Worm (Caenorhabditis elegans): ENCODE results near the gene F47D12.3.

F47D12.3 gene

DNA sequence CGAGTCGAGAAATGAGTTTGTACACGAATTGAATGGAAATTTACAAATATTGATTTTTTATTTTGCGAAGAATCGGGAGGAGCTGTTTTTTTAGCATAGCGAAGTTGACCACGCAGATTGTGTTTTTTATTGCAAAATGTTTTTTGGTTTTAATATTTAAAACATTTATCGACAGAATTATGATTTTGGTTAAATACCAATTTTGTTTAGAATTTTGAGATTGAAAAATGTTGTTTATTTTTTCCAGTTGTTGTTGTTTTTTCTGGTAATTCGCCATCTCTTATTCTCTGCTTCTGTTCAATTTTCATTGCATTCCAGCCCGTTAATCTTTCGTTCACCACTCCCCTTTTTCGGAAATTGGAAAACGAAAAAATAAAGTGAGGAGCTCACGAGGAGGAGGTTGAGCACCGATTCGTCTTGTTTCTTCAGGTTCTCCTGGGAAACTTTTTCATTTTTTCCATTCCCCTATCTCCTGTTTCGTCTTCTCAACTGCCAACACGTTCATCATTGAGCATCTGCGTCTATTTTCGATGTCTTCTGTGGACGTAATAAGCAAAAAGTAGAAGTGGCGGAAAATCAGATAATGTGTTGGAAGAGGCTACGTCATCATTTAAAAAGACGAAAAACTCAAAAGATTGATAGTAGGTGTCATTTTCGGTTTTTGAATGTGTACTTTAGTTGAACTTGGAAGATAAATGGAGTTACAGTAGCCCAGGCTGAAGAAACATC, 2.1 kb upstream of the F47D12.3 start, which contains the start of gene F47D12.7:
Gene F47D12.7, minus strand, starts transcription at position 51 of the 729 bp plus-strand sequence.
- TF ChIP-seq snpc-1.2 (GFP tag; IDR thresholded peaks at IDR 0.05) = no peak
- peak in 1 of 2 experiments; percentile 97 for TF ChIP-seq unc-62 (GFP tag; optimal IDR thresholded peaks at IDR 0.05 in 1 of 2)
- no peak for TF ChIP-seq unc-62 (tag; optimal IDR thresholded peaks at IDR 0.05)
- 0 out of 2 replicates have a peak, but pooled peaks have one; percentile 15 for TF ChIP-seq ceh-20 (GFP tag; IDR thresholded peaks at IDR 0.05)
- TF ChIP-seq pqm-1 (tag; optimal IDR thresholded peaks at IDR 0.05) = no peak
- TF ChIP-seq aha-1 (tag) = no peak
- no peak for TF ChIP-seq set-16 (GFP tag; IDR thresholded peaks at IDR 0.05)

DNA sequence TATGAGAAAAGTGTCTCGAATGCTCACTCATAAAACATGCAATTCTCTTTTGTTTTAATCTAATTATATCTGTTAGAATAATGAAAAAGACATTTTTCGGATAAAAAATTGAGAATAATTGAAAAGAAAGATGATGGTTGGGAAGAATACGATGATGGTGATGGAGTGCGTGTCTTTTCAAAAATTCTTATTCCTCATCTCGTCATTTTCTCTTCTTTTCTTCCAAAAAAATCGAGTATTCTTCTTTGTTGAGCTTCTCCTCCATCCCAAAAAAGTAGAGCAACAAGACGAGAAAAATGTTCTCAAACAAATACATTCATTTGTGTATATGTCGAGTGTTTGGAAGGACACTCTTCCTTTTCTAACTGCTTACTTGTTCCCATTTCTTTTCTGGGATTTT, 662 bp upstream of the F47D12.3 start:
- TF ChIP-seq fkh-10 (GFP tag; optimal IDR thresholded peaks at IDR 0.05) (peak; percentile 20), pha-4 (GFP tag; IDR thresholded peaks at IDR 0.05) (no peak), pha-4 (tag; optimal IDR thresholded peaks at IDR 0.05) (no peak), mdt-29 (GFP tag; IDR thresholded peaks at IDR 0.05) (no peak), unc-62 (GFP tag; optimal IDR thresholded peaks at IDR 0.05 in 1 of 2) (peak in 1 of 2 experiments; percentile 91), unc-62 (tag; optimal IDR thresholded peaks at IDR 0.05) (no peak), lin-15B (tag; optimal IDR thresholded peaks at IDR 0.05) (no peak)

- no peak for TF ChIP-seq F10B5.3 (tag; optimal IDR thresholded peaks at IDR 0.05)
- TF ChIP-seq dmd-9 (GFP tag; IDR thresholded peaks at IDR 0.05) = no peak
- peak; percentile 98 for TF ChIP-seq aha-1 (tag)
- no peak for TF ChIP-seq unc-39 (tag; optimal IDR thresholded peaks at IDR 0.05)
- TF ChIP-seq lir-3 (tag; optimal IDR thresholded peaks at IDR 0.05) = no peak
- TF ChIP-seq Y48G9A.11 (GFP tag; IDR thresholded peaks at IDR 0.05) = no peak
- TF ChIP-seq sdz-12 (GFP tag; optimal IDR thresholded peaks at IDR 0.05) = no peak
- no peak for TF ChIP-seq saeg-2 (GFP tag; IDR thresholded peaks at IDR 0.05)
- TF ChIP-seq ama-1 (optimal IDR thresholded peaks at IDR 0.05) = peak; percentile 5
- TF ChIP-seq F26F4.8 (GFP tag; conservative IDR thresholded peaks at IDR 0.05) = no peak
- no peak for TF ChIP-seq mdt-29 (GFP tag; IDR thresholded peaks at IDR 0.05)
- TF ChIP-seq lin-38 (GFP tag; IDR thresholded peaks at IDR 0.05) = no peak
- no peak for TF ChIP-seq D1046.2 (GFP tag; IDR thresholded peaks at IDR 0.05)
- TF ChIP-seq arid-1 (GFP tag; conservative IDR thresholded peaks at IDR 0.05) = no peak
Measured at ce11 chrIII:6300297-6300696, 2.0 kb downstream of the F47D12.3 start.

ce11 chrIII:6303114-6303647, 4.9 kb downstream of the F47D12.3 start, which contains the start of gene F47D12.9:
Gene F47D12.9, minus strand, starts transcription at chrIII:6303380.
- TF ChIP-seq hmg-1.1 (GFP tag; IDR thresholded peaks at IDR 0.05) (peak; percentile 80), hif-1 (tag; optimal IDR thresholded peaks at IDR 0.05) (peak in 1 of 2 experiments; percentile 74), php-3 (GFP tag; IDR thresholded peaks at IDR 0.05) (peak; percentile 82), ceh-44 (GFP tag; IDR thresholded peaks at IDR 0.05) (no peak), mdl-1 (tag; optimal IDR thresholded peaks at IDR 0.05) (peak; percentile 26 to 85), ceh-82 (tag; optimal IDR thresholded peaks at IDR 0.05) (no peak), daf-16 (GFP tag; optimal IDR thresholded peaks at IDR 0.05) (peak; percentile 73 to 93), daf-16 (tag; optimal IDR thresholded peaks at IDR 0.05) (peak; percentile 92), skn-1 (tag; optimal IDR thresholded peaks at IDR 0.05) (no peak), ama-1 (optimal IDR thresholded peaks at IDR 0.05) (peak; percentile 51), nhr-102 (tag; optimal IDR thresholded peaks at IDR 0.05) (peak; percentile 55), nhr-237 (tag; optimal IDR thresholded peaks at IDR 0.05) (no peak), rbr-2 (tag; optimal IDR thresholded peaks at IDR 0.05) (peak; percentile 56), snpc-1.2 (GFP tag; IDR thresholded peaks at IDR 0.05) (no peak), nhr-28 (tag; optimal IDR thresholded peaks at IDR 0.05) (peak; percentile 84), ztf-7 (tag; optimal IDR thresholded peaks at IDR 0.05) (peak; percentile 4), mxl-2 (GFP tag; conservative IDR thresholded peaks at IDR 0.05) (no peak), lin-39 (tag; optimal IDR thresholded peaks at IDR 0.05) (no peak), Y105C5A.15 (GFP tag; IDR thresholded peaks at IDR 0.05) (0 out of 2 replicates have a peak, but pooled peaks have one; percentile 7), T26A8.4 (GFP tag; IDR thresholded peaks at IDR 0.05) (no peak), hlh-30 (tag; optimal IDR thresholded peaks at IDR 0.05; ENCODE audit: insufficient read depth) (peak; percentile 98), T20F7.1 (GFP tag; optimal IDR thresholded peaks at IDR 0.05) (peak; percentile 33), dmd-6 (GFP tag; IDR thresholded peaks at IDR 0.05) (peak; percentile 73; the same call in 1 of the 2 replicates), lin-13 (GFP tag; optimal IDR thresholded peaks at IDR 0.05) (peak; percentile 71)

Measured in whole organism, L4 larva.